Worm (Caenorhabditis elegans) whole organism, L1 larva: ENCODE results near the gene wbp-11.

Experiments used
- efl-1 ChIP-seq, 4 experiments: fragments of 150-350 bp; optimal IDR thresholded peaks in 3 of 4; peaks in 1 of 4; 1 replicate in 1 of 4; 2 replicates in 3 of 4; lab custom pipeline; 2014; ENCODE audit warnings: missing biosample characterization in 2 of 4, missing genetic modification characterization in 2 of 4, missing genetic modification reagents in 2 of 4
- ztf-11 ChIP-seq, 2 experiments: sonication (generic microtip); optimal IDR thresholded peaks; 2 replicates each; lab custom pipeline; 2016 to 2017; ENCODE audit warnings: missing genetic modification characterization in 2 of 2, missing biosample characterization in 1 of 2, missing compliant biosample characterization in 1 of 2

wbp-11 gene

DNA sequence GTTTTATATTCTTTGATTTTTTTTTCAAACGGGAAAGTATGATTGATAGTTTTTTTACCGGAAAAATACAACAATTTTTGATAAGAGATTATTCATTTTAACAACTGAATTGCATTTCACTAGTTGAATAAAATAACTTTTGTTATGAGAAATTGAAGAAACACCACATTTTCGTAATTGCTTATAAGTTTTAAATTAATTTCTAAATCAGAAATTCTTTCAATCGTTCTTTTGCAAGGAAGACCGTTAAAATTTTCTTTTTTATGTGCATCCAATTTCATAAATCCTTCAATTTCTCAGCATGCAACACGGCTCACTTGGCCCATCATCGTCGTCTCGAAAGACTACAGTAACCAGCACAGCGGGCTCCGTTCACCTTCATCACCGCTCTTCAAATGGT is 49.9 kb downstream of the wbp-11 start, which contains the start of gene plc-3:
plc-3 (plus strand) TSS at position 301 of the 400 bp plus-strand sequence.
- TF ChIP-seq efl-1 (optimal IDR thresholded peaks at IDR 0.05; lab: Kevin White, UChicago) (no peak), efl-1 (GFP tag; optimal IDR thresholded peaks at IDR 0.05 in 1 of 2; lab: Kevin White, UChicago) (peak in 1 of 2 experiments; percentile 38), ztf-11 (tag; optimal IDR thresholded peaks at IDR 0.05; lab: Kevin White, UChicago) (no peak)
